Fruit fly (Drosophila melanogaster) whole organism, adult: ENCODE measurements around the gene dysc.
A peak's percentile ranks its signal among the peaks of the same experiment; 100 is the strongest.

Experiments used
- CG11617 ChIP-seq: fragments of 200-800 bp; sonication (Bioruptor generic); optimal IDR thresholded peaks from 2 replicates; lab custom pipeline; 2017; ENCODE audit warnings: mild to moderate bottlenecking, missing biosample characterization, missing genetic modification reagents, missing genetic modification characterization
- CG12768 ChIP-seq: fragments of 200-800 bp; sonication (Bioruptor generic); optimal IDR thresholded peaks from 2 replicates; lab custom pipeline; 2017; ENCODE audit warnings: missing biosample characterization, missing genetic modification characterization, mild to moderate bottlenecking, moderate library complexity, missing genetic modification reagents
- CG14711 ChIP-seq: fragments of 200-800 bp; sonication (Bioruptor generic); optimal IDR thresholded peaks from 2 replicates; lab custom pipeline; 2018; ENCODE audit warnings: missing biosample characterization, mild to moderate bottlenecking, missing genetic modification characterization, moderate library complexity
- CG1620 ChIP-seq: fragments of 200-800 bp; sonication (Bioruptor generic); optimal IDR thresholded peaks from 2 replicates; lab custom pipeline; 2016; ENCODE audit warnings: missing biosample characterization, missing genetic modification characterization
- CG33017 ChIP-seq: fragments of 200-800 bp; sonication (Bioruptor generic); optimal IDR thresholded peaks from 2 replicates; lab custom pipeline; 2018; ENCODE audit warnings: missing biosample characterization, mild to moderate bottlenecking, missing genetic modification characterization, moderate library complexity
- CG5204 ChIP-seq: fragments of 200-800 bp; sonication (Bioruptor generic); optimal IDR thresholded peaks from 2 replicates; lab custom pipeline; 2016; ENCODE audit warnings: missing biosample characterization, missing genetic modification characterization
- CG7045 ChIP-seq: fragments of 200-800 bp; sonication (Bioruptor generic); optimal IDR thresholded peaks from 2 replicates; lab custom pipeline; 2017; ENCODE audit warnings: missing biosample characterization, mild to moderate bottlenecking, missing genetic modification characterization
- CG7101 ChIP-seq: fragments of 200-800 bp; sonication (Bioruptor generic); optimal IDR thresholded peaks from 2 replicates; lab custom pipeline; 2018; ENCODE audit warnings: missing biosample characterization, mild to moderate bottlenecking, missing genetic modification characterization, moderate library complexity
- Clk ChIP-seq: fragments of 200-800 bp; sonication (Bioruptor generic); optimal IDR thresholded peaks from 2 replicates; lab custom pipeline; 2017; ENCODE audit warnings: missing biosample characterization, missing genetic modification characterization
- Crg-1 ChIP-seq: fragments of 200-800 bp; sonication (Bioruptor generic); optimal IDR thresholded peaks from 2 replicates; lab custom pipeline; 2016; ENCODE audit warnings: missing biosample characterization, missing genetic modification characterization
- Hr96 ChIP-seq: fragments of 200-800 bp; sonication (Bioruptor generic); optimal IDR thresholded peaks from 2 replicates; lab custom pipeline; 2016; ENCODE audit warnings: missing biosample characterization, missing genetic modification characterization
- Mnt ChIP-seq: fragments of 200-800 bp; sonication (Bioruptor generic); optimal IDR thresholded peaks from 2 replicates; lab custom pipeline; 2016; ENCODE audit warnings: missing biosample characterization, mild to moderate bottlenecking, missing genetic modification characterization
- bab1 ChIP-seq: fragments of 200-800 bp; sonication (Bioruptor generic); optimal IDR thresholded peaks from 3 replicates; lab custom pipeline; 2019; ENCODE audit warnings: missing biosample characterization, mild to moderate bottlenecking, missing genetic modification characterization, moderate library complexity
- cic ChIP-seq: fragments of 200-800 bp; sonication (Bioruptor generic); optimal IDR thresholded peaks from 2 replicates; lab custom pipeline; 2017; ENCODE audit warnings: missing biosample characterization, mild to moderate bottlenecking, missing genetic modification characterization, moderate library complexity
- cnc ChIP-seq, 2 experiments: fragments of >200 bp; optimal IDR thresholded peaks; 2 replicates each; lab custom pipeline; 2017
- kay ChIP-seq: fragments of 200-800 bp; sonication (Bioruptor generic); peaks from one replicate; lab custom pipeline; 2016; ENCODE audit warnings: missing biosample characterization, missing genetic modification characterization, borderline replicate concordance
- ovo ChIP-seq: fragments of 200-800 bp; sonication (Bioruptor generic); optimal IDR thresholded peaks from 2 replicates; lab custom pipeline; 2016; ENCODE audit warnings: missing biosample characterization, missing genetic modification characterization
- pad ChIP-seq: fragments of 200-800 bp; sonication (Bioruptor generic); optimal IDR thresholded peaks from 3 replicates; lab custom pipeline; 2017; ENCODE audit warnings: missing biosample characterization, missing genetic modification characterization, mild to moderate bottlenecking, moderate library complexity, missing genetic modification reagents
- tj ChIP-seq: fragments of 200-800 bp; sonication (Bioruptor generic); optimal IDR thresholded peaks from 3 replicates; lab custom pipeline; 2017; ENCODE audit warnings: missing biosample characterization, mild to moderate bottlenecking, missing genetic modification characterization, moderate library complexity
- toe ChIP-seq: fragments of 200-800 bp; sonication (Bioruptor generic); optimal IDR thresholded peaks from 2 replicates; lab custom pipeline; 2016; ENCODE audit warnings: missing biosample characterization, missing genetic modification characterization

The dysc gene

dm6 chr3L:13938470-13939150 lies 35.6 kb upstream of the dysc start:
- TF ChIP-seq CG1620 (peak; percentile 73), ovo (GFP tag; lab: Kevin White, UChicago) (peak; percentile 25), CG7101 (tag; lab: Kevin White, UChicago) (peak; percentile 74), kay (peak; percentile 38), CG14711 (peak; percentile 82), Mnt (GFP tag; lab: Kevin White, UChicago) (no peak), CG5204 (GFP tag; lab: Kevin White, UChicago) (peak; percentile 88), CG12768 (GFP tag; lab: Kevin White, UChicago) (peak; percentile 83), pad (peak; percentile 72), toe (GFP tag; lab: Kevin White, UChicago) (peak; percentile 84), CG11617 (GFP tag; lab: Kevin White, UChicago) (peak; percentile 90), tj (GFP tag; lab: Kevin White, UChicago) (peak; percentile 57), Crg-1 (GFP tag; lab: Kevin White, UChicago) (peak; percentile 82), Hr96 (peak; percentile 86), cic (no peak), CG33017 (peak; percentile 65), bab1 (GFP tag; lab: Kevin White, UChicago) (peak; percentile 95), cnc (optimal IDR thresholded peaks at IDR 0.05; lab: Kevin White, UChicago) (no peak), Clk (peak; percentile 57), CG7045 (GFP tag; lab: Kevin White, UChicago) (peak; percentile 90)

dm6 chr3L:13936771-13937170 lies 33.7 kb upstream of the dysc start:
- TF ChIP-seq CG11617 (GFP tag; lab: Kevin White, UChicago): no peak
- no peak for TF ChIP-seq Clk
- no peak for TF ChIP-seq cic
- no peak for TF ChIP-seq CG7101 (tag; lab: Kevin White, UChicago)
- no peak for TF ChIP-seq ovo (GFP tag; lab: Kevin White, UChicago)
- no peak for TF ChIP-seq CG12768 (GFP tag; lab: Kevin White, UChicago)
- TF ChIP-seq Hr96: no peak
- no peak for TF ChIP-seq kay

- TF ChIP-seq CG14711 (no peak), Crg-1 (GFP tag; lab: Kevin White, UChicago) (no peak), bab1 (GFP tag; lab: Kevin White, UChicago) (no peak), CG7101 (tag; lab: Kevin White, UChicago) (no peak), cnc (optimal IDR thresholded peaks at IDR 0.05; lab: Kevin White, UChicago) (no peak)
These were observed 31.9 kb upstream of the dysc start for dm6 chr3L:13934902-13935301.

dm6 chr3L:13928769-13929594 lies 25.9 kb upstream of the dysc start, which contains the start of the genes CG8833 and DCTN1-p150:
Gene CG8833 (minus strand): TSS chr3L:13929000.
Gene DCTN1-p150 (plus strand): TSS chr3L:13929387.
- TF ChIP-seq toe (GFP tag; lab: Kevin White, UChicago): peak; percentile 54
- no peak for TF ChIP-seq bab1 (GFP tag; lab: Kevin White, UChicago)
- no peak for TF ChIP-seq cic
- TF ChIP-seq CG14711: peak; percentile 20
- TF ChIP-seq CG11617 (GFP tag; lab: Kevin White, UChicago): peak; percentile 7
- TF ChIP-seq CG33017: no peak
- peak; percentile 22 for TF ChIP-seq CG7045 (GFP tag; lab: Kevin White, UChicago)
- no peak for TF ChIP-seq ovo (GFP tag; lab: Kevin White, UChicago)
- no peak for TF ChIP-seq Mnt (GFP tag; lab: Kevin White, UChicago)
- TF ChIP-seq Hr96: peak; percentile 19
- TF ChIP-seq Crg-1 (GFP tag; lab: Kevin White, UChicago): no peak
- TF ChIP-seq tj (GFP tag; lab: Kevin White, UChicago): peak; percentile 25
- TF ChIP-seq CG5204 (GFP tag; lab: Kevin White, UChicago): no peak
- peak; percentile 75 for TF ChIP-seq kay
- peak; percentile 46 for TF ChIP-seq CG1620
- peak; percentile 25 for TF ChIP-seq CG7101 (tag; lab: Kevin White, UChicago)
- TF ChIP-seq pad: peak; percentile 6
- TF ChIP-seq Clk: no peak
- no peak for TF ChIP-seq CG12768 (GFP tag; lab: Kevin White, UChicago)
- TF ChIP-seq cnc (optimal IDR thresholded peaks at IDR 0.05; lab: Kevin White, UChicago): no peak

- TF ChIP-seq CG11617 (GFP tag; lab: Kevin White, UChicago) (no peak), Hr96 (no peak), cic (no peak), tj (GFP tag; lab: Kevin White, UChicago) (peak; percentile 23), CG5204 (GFP tag; lab: Kevin White, UChicago) (no peak)
These were observed 22.2 kb upstream of the dysc start, which contains the start of gene Rgl for dm6 chr3L:13925117-13925726. Gene Rgl (minus strand): TSS chr3L:13925335.

dm6 chr3L:13924646-13925045 lies 21.6 kb upstream of the dysc start:
- TF ChIP-seq bab1 (GFP tag; lab: Kevin White, UChicago) (no peak), ovo (GFP tag; lab: Kevin White, UChicago) (no peak), toe (GFP tag; lab: Kevin White, UChicago) (no peak), Hr96 (no peak), Clk (no peak), tj (GFP tag; lab: Kevin White, UChicago) (no peak), CG33017 (no peak), pad (no peak), CG7045 (GFP tag; lab: Kevin White, UChicago) (no peak), CG7101 (tag; lab: Kevin White, UChicago) (peak; percentile 9), cnc (optimal IDR thresholded peaks at IDR 0.05; lab: Kevin White, UChicago) (no peak), Crg-1 (GFP tag; lab: Kevin White, UChicago) (peak; percentile 47), Mnt (GFP tag; lab: Kevin White, UChicago) (no peak), CG1620 (no peak)
